Worm (Caenorhabditis elegans): ENCODE data around the gene K12D12.5.

Gene K12D12.5

ce11 chrII:11842766-11843165, 18.1 kb upstream of the K12D12.5 start:
- TF ChIP-seq unc-39 (tag; optimal IDR thresholded peaks at IDR 0.05) (no peak), lsy-2 (tag; optimal IDR thresholded peaks at IDR 0.05) (no peak), elt-3 (tag; optimal IDR thresholded peaks at IDR 0.05) (no peak), bed-3 (GFP tag; optimal IDR thresholded peaks at IDR 0.05) (no peak), sem-2 (GFP tag; optimal IDR thresholded peaks at IDR 0.05) (no peak), mep-1 (tag; optimal IDR thresholded peaks at IDR 0.05) (no peak)

- TF ChIP-seq lin-13 (tag; optimal IDR thresholded peaks at IDR 0.05) (no peak), mab-5 (tag; optimal IDR thresholded peaks at IDR 0.05) (no peak), bed-3 (GFP tag; optimal IDR thresholded peaks at IDR 0.05) (no peak), ceh-83 (GFP tag; optimal IDR thresholded peaks at IDR 0.05) (no peak), lin-32 (GFP tag; optimal IDR thresholded peaks at IDR 0.05) (no peak), mep-1 (tag; optimal IDR thresholded peaks at IDR 0.05) (no peak), ces-1 (GFP tag; optimal IDR thresholded peaks at IDR 0.05) (no peak), nhr-2 (tag; optimal IDR thresholded peaks at IDR 0.05) (no peak), unc-62 (GFP tag; optimal IDR thresholded peaks at IDR 0.05) (no peak), cnd-1 (tag; optimal IDR thresholded peaks at IDR 0.05) (no peak), nhr-237 (tag; optimal IDR thresholded peaks at IDR 0.05) (no peak), ham-2 (GFP tag; optimal IDR thresholded peaks at IDR 0.05) (no peak), flh-1 (GFP tag; optimal IDR thresholded peaks at IDR 0.05) (no peak), hlh-1 (tag; optimal IDR thresholded peaks at IDR 0.05) (no peak), nhr-12 (tag; optimal IDR thresholded peaks at IDR 0.05) (no peak), ceh-39 (tag; optimal IDR thresholded peaks at IDR 0.05) (no peak), elt-3 (tag; optimal IDR thresholded peaks at IDR 0.05) (no peak), tbx-8 (GFP tag; optimal IDR thresholded peaks at IDR 0.05) (no peak), blmp-1 (tag; optimal IDR thresholded peaks at IDR 0.05) (no peak), elt-1 (tag; optimal IDR thresholded peaks at IDR 0.05; ENCODE audit: borderline replicate concordance, insufficient read depth) (no peak)
These were observed 17.4 kb upstream of the K12D12.5 start for ce11 chrII:11843441-11843840.

ce11 chrII:11844072-11844471, 16.8 kb upstream of the K12D12.5 start:
- TF ChIP-seq zip-8 (tag; optimal IDR thresholded peaks at IDR 0.05) (no peak), blmp-1 (tag; optimal IDR thresholded peaks at IDR 0.05) (no peak), ham-2 (GFP tag; optimal IDR thresholded peaks at IDR 0.05) (no peak), unc-62 (GFP tag; optimal IDR thresholded peaks at IDR 0.05) (no peak), ces-1 (GFP tag; optimal IDR thresholded peaks at IDR 0.05) (no peak), lin-32 (GFP tag; optimal IDR thresholded peaks at IDR 0.05) (no peak), lin-13 (tag; optimal IDR thresholded peaks at IDR 0.05) (no peak), mls-2 (tag; optimal IDR thresholded peaks at IDR 0.05) (no peak), mep-1 (tag; optimal IDR thresholded peaks at IDR 0.05) (no peak), pha-4 (tag; optimal IDR thresholded peaks at IDR 0.05) (no peak), unc-39 (tag; optimal IDR thresholded peaks at IDR 0.05) (no peak), ceh-83 (GFP tag; optimal IDR thresholded peaks at IDR 0.05) (no peak), elt-3 (tag; optimal IDR thresholded peaks at IDR 0.05) (no peak), hlh-1 (tag; optimal IDR thresholded peaks at IDR 0.05) (no peak), snpc-4 (tag; optimal IDR thresholded peaks at IDR 0.05) (no peak), ceh-39 (tag; optimal IDR thresholded peaks at IDR 0.05) (no peak), tbx-8 (GFP tag; optimal IDR thresholded peaks at IDR 0.05) (no peak), lsy-2 (tag; optimal IDR thresholded peaks at IDR 0.05) (no peak)

- TF ChIP-seq pha-4 (tag; optimal IDR thresholded peaks at IDR 0.05): no peak
- TF ChIP-seq tbx-8 (GFP tag; optimal IDR thresholded peaks at IDR 0.05): no peak
- no peak for TF ChIP-seq ztf-11 (tag; optimal IDR thresholded peaks at IDR 0.05)
These were observed 15.8 kb upstream of the K12D12.5 start for ce11 chrII:11844984-11845383.

ce11 chrII:11845954-11846353, 14.9 kb upstream of the K12D12.5 start:
- TF ChIP-seq ceh-39 (tag; optimal IDR thresholded peaks at IDR 0.05): no peak
- TF ChIP-seq nhr-237 (tag; optimal IDR thresholded peaks at IDR 0.05): no peak
- TF ChIP-seq ces-1 (GFP tag; optimal IDR thresholded peaks at IDR 0.05): no peak
- TF ChIP-seq nhr-28 (tag; optimal IDR thresholded peaks at IDR 0.05): no peak
- TF ChIP-seq mep-1 (tag; optimal IDR thresholded peaks at IDR 0.05): no peak

ce11 chrII:11849572-11849971, 11.3 kb upstream of the K12D12.5 start:
- TF ChIP-seq hlh-1 (tag; optimal IDR thresholded peaks at IDR 0.05) (no peak), ceh-39 (tag; optimal IDR thresholded peaks at IDR 0.05) (no peak), ceh-43 (GFP tag; optimal IDR thresholded peaks at IDR 0.05) (no peak), elt-3 (tag; optimal IDR thresholded peaks at IDR 0.05) (no peak), mls-2 (tag; optimal IDR thresholded peaks at IDR 0.05) (no peak), lsy-2 (tag; optimal IDR thresholded peaks at IDR 0.05) (no peak), drap-1 (GFP tag; optimal IDR thresholded peaks at IDR 0.05) (no peak), nhr-28 (tag; optimal IDR thresholded peaks at IDR 0.05) (no peak), nhr-76 (tag; optimal IDR thresholded peaks at IDR 0.05) (no peak), snpc-4 (tag; optimal IDR thresholded peaks at IDR 0.05) (no peak), tbx-8 (GFP tag; optimal IDR thresholded peaks at IDR 0.05) (no peak), sptf-1 (tag; optimal IDR thresholded peaks at IDR 0.05) (no peak), lin-13 (tag; optimal IDR thresholded peaks at IDR 0.05) (no peak), elt-1 (tag; optimal IDR thresholded peaks at IDR 0.05; ENCODE audit: borderline replicate concordance, insufficient read depth) (no peak), flh-1 (GFP tag; optimal IDR thresholded peaks at IDR 0.05) (no peak), nhr-12 (tag; optimal IDR thresholded peaks at IDR 0.05) (no peak), unc-62 (GFP tag; optimal IDR thresholded peaks at IDR 0.05) (no peak)

All from whole organism, mixed stage, embryonic.